Fruit fly (Drosophila melanogaster) whole organism: ENCODE results near the gene CG2698.

Source experiments
- CG8478 ChIP-seq: fragments of >200 bp; optimal IDR thresholded peaks from 2 replicates; lab custom pipeline; 2018; ENCODE audit warnings: inconsistent platforms
- Dll ChIP-seq: fragments of >200 bp; optimal IDR thresholded peaks from 2 replicates; lab custom pipeline; 2017
- EcR ChIP-seq, 2 experiments: fragments of >200 bp; optimal IDR thresholded peaks; 2 replicates each; lab custom pipeline; 2017; ENCODE audit warnings: missing biosample characterization in 2 of 2, missing genetic modification characterization in 2 of 2, missing genetic modification reagents in 2 of 2
- pan ChIP-seq: fragments of >200 bp; optimal IDR thresholded peaks from 2 replicates; lab custom pipeline; 2017
- psq ChIP-seq: fragments of >200 bp; optimal IDR thresholded peaks from 2 replicates; lab custom pipeline; 2017
- usp ChIP-seq: fragments of >200 bp; optimal IDR thresholded peaks from 2 replicates; lab custom pipeline; 2017; ENCODE audit warnings: missing biosample characterization, missing genetic modification characterization, mixed read lengths

The CG2698 gene

dm6 chr3R:8001074-8001669 lies at the start of gene CG2698, which contains the start of gene Kmn2:
Gene CG2698 (plus strand): TSS chr3R:8001562.
Gene Kmn2 (minus strand): TSS chr3R:8001309.
- TF ChIP-seq CG8478 (lab: Kevin White, UChicago), result no peak
- no peak for TF ChIP-seq pan (lab: Kevin White, UChicago)
- TF ChIP-seq usp (GFP tag; lab: Kevin White, UChicago), result no peak
- TF ChIP-seq psq (lab: Kevin White, UChicago), result no peak
- no peak for TF ChIP-seq Dll
- no peak for TF ChIP-seq EcR (GFP tag; optimal IDR thresholded peaks at IDR 0.05; lab: Kevin White, UChicago)

- no peak for TF ChIP-seq pan (lab: Kevin White, UChicago)
- TF ChIP-seq EcR (GFP tag; optimal IDR thresholded peaks at IDR 0.05; lab: Kevin White, UChicago), result no peak
- no peak for TF ChIP-seq usp (GFP tag; lab: Kevin White, UChicago)
- no peak for TF ChIP-seq CG8478 (lab: Kevin White, UChicago)
- no peak for TF ChIP-seq Dll
- TF ChIP-seq psq (lab: Kevin White, UChicago), result no peak
These were observed 48.1 kb upstream of the CG2698 start for dm6 chr3R:7953041-7953788.

- no peak for TF ChIP-seq psq (lab: Kevin White, UChicago)
- TF ChIP-seq Dll, result peak; percentile 12
- TF ChIP-seq CG8478 (lab: Kevin White, UChicago), result no peak
These were observed 46.9 kb upstream of the CG2698 start for dm6 chr3R:7954477-7954876.

- TF ChIP-seq CG8478 (lab: Kevin White, UChicago), result no peak
- no peak for TF ChIP-seq pan (lab: Kevin White, UChicago)
- TF ChIP-seq Dll, result no peak
These were observed 44.4 kb upstream of the CG2698 start for dm6 chr3R:7957008-7957407.

- TF ChIP-seq psq (lab: Kevin White, UChicago) (no peak), pan (lab: Kevin White, UChicago) (no peak), EcR (GFP tag; optimal IDR thresholded peaks at IDR 0.05; lab: Kevin White, UChicago) (no peak), usp (GFP tag; lab: Kevin White, UChicago) (no peak), Dll (no peak), CG8478 (lab: Kevin White, UChicago) (no peak)
These were observed 40.0 kb upstream of the CG2698 start for dm6 chr3R:7961348-7961747.

dm6 chr3R:7962778-7963494 lies 38.4 kb upstream of the CG2698 start:
- TF ChIP-seq pan (lab: Kevin White, UChicago) (no peak), usp (GFP tag; lab: Kevin White, UChicago) (no peak), CG8478 (lab: Kevin White, UChicago) (no peak), Dll (no peak), psq (lab: Kevin White, UChicago) (no peak), EcR (GFP tag; optimal IDR thresholded peaks at IDR 0.05; lab: Kevin White, UChicago) (no peak)

- TF ChIP-seq CG8478 (lab: Kevin White, UChicago) (no peak), usp (GFP tag; lab: Kevin White, UChicago) (no peak), pan (lab: Kevin White, UChicago) (no peak), Dll (no peak), psq (lab: Kevin White, UChicago) (no peak), EcR (GFP tag; optimal IDR thresholded peaks at IDR 0.05; lab: Kevin White, UChicago) (no peak)
These were observed 37.7 kb upstream of the CG2698 start for dm6 chr3R:7963495-7964132.

dm6 chr3R:7964751-7965319 lies 36.5 kb upstream of the CG2698 start:
- TF ChIP-seq usp (GFP tag; lab: Kevin White, UChicago), result no peak
- TF ChIP-seq CG8478 (lab: Kevin White, UChicago), result no peak
- no peak for TF ChIP-seq psq (lab: Kevin White, UChicago)
- no peak for TF ChIP-seq pan (lab: Kevin White, UChicago)
- TF ChIP-seq Dll, result no peak
- TF ChIP-seq EcR (GFP tag; optimal IDR thresholded peaks at IDR 0.05; lab: Kevin White, UChicago), result no peak

- TF ChIP-seq pan (lab: Kevin White, UChicago) (no peak), CG8478 (lab: Kevin White, UChicago) (no peak), EcR (GFP tag; optimal IDR thresholded peaks at IDR 0.05; lab: Kevin White, UChicago) (no peak), psq (lab: Kevin White, UChicago) (no peak), Dll (no peak), usp (GFP tag; lab: Kevin White, UChicago) (no peak)
These were observed 34.7 kb upstream of the CG2698 start for dm6 chr3R:7966544-7967264.

- no peak for TF ChIP-seq pan (lab: Kevin White, UChicago)
- TF ChIP-seq psq (lab: Kevin White, UChicago), result no peak
- TF ChIP-seq Dll, result no peak
- TF ChIP-seq CG8478 (lab: Kevin White, UChicago), result no peak
- TF ChIP-seq EcR (GFP tag; optimal IDR thresholded peaks at IDR 0.05; lab: Kevin White, UChicago), result no peak
- no peak for TF ChIP-seq usp (GFP tag; lab: Kevin White, UChicago)
These were observed 34.0 kb upstream of the CG2698 start, which contains the start of gene dsx for dm6 chr3R:7967347-7967746. Gene dsx (minus strand): TSS chr3R:7967408.
